Worm (Caenorhabditis elegans) whole organism, midembryonic: ENCODE results near the gene T28F12.1.

Source experiments
- tab-1 ChIP-seq: fragments of 200-800 bp; sonication (Bioruptor generic); IDR thresholded peaks from 2 replicates; pipeline ENCODE4 v1.3.6; 2022; ENCODE audit warnings: missing genetic modification characterization, missing compliant biosample characterization
- ztf-23 ChIP-seq: fragments of 200-800 bp; sonication (Bioruptor generic); IDR thresholded peaks from 2 replicates; pipeline ENCODE4 v1.3.6; 2022; ENCODE audit warnings: missing genetic modification reagents, missing genetic modification characterization, missing compliant biosample characterization

- TF ChIP-seq tab-1 (no peak), ztf-23 (no peak)
These were observed 15.7 kb upstream of the T28F12.1 start, which contains the start of gene unc-62 for ce11 chrV:4497161-4497560.
